Worm (Caenorhabditis elegans): ENCODE data around the gene spp-24.

Gene spp-24

DNA sequence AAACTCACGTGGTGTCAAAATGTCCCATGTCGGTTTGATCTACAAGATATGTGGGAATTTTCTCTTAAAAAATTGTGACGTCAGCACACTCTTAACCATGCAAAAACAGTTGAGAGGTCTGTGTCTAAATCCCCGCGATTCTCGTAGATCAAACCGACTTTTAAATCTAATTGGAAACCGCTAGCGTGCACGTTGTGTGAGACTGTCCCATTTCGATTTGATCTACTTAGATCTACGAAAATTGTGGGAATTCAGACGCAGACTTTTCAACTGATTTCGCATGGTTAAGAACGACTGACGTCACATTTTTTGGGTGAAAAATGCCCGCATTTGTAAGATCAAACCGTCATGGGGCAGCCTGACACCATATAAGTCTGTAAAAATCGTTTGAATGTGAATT is 18.5 kb upstream of the spp-24 start:
- TF ChIP-seq ekl-4 (GFP tag; IDR thresholded peaks at IDR 0.05), result 0 out of 2 replicates have a peak, but pooled peaks have one; percentile 45
- TF ChIP-seq hlh-12 (tag; optimal IDR thresholded peaks at IDR 0.05), result no peak
- TF ChIP-seq F57A8.1 (GFP tag; optimal IDR thresholded peaks at IDR 0.05), result no peak
- no peak for TF ChIP-seq Y79H2A.3 (GFP tag; conservative IDR thresholded peaks at IDR 0.05)
- TF ChIP-seq efl-1 (GFP tag; optimal IDR thresholded peaks at IDR 0.05), result peak; percentile 10
- TF ChIP-seq xnd-1 (tag; optimal IDR thresholded peaks at IDR 0.05), result peak; percentile 17
- peak; percentile 59; the same call in 1 of the 2 replicates for TF ChIP-seq B0336.3 (GFP tag; IDR thresholded peaks at IDR 0.05)
- peak; percentile 55; the same call in 1 of the 2 replicates for TF ChIP-seq pbrm-1 (GFP tag; IDR thresholded peaks at IDR 0.05)
- TF ChIP-seq ceh-91 (GFP tag; IDR thresholded peaks at IDR 0.05), result no peak
- peak; percentile 16 for TF ChIP-seq dpl-1 (GFP tag; optimal IDR thresholded peaks at IDR 0.05)
- TF ChIP-seq madf-6 (GFP tag; IDR thresholded peaks at IDR 0.05), result peak; percentile 66

DNA sequence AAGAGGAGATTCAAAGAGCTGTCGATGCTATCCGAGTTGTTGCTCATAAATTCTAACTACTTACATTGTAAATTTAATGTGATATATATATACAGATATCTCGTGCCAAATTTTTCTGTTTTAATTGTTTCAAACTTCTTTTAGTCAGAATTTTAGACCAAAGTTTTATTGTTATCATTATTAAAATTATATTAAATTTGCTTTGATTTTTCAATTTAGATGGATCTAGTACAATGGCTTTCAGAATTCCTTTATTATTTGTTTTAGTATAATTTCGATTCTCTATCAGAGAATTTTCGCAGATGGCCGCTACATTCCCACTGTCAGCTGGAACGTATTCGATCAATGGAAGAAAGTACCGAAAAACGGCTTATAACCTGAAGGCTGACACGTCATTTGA is 18.0 kb upstream of the spp-24 start, which contains the start of gene ascc-1:
ascc-1 (plus strand) TSS at position 301 of the 400 bp plus-strand sequence.
- TF ChIP-seq aptf-3 (GFP tag; IDR thresholded peaks at IDR 0.05) (no peak), pha-4 (tag; optimal IDR thresholded peaks at IDR 0.05) (no peak), bed-2 (GFP tag; IDR thresholded peaks at IDR 0.05) (no peak), akir-1 (GFP tag; optimal IDR thresholded peaks at IDR 0.05) (no peak), madf-3 (GFP tag; IDR thresholded peaks at IDR 0.05) (no peak), repo-1 (tag; optimal IDR thresholded peaks at IDR 0.05) (no peak), lir-1 (GFP tag; conservative IDR thresholded peaks at IDR 0.05) (no peak), nhr-90 (tag; optimal IDR thresholded peaks at IDR 0.05) (no peak), snpc-1.3 (tag; optimal IDR thresholded peaks at IDR 0.05; ENCODE audit: insufficient read depth) (no peak), lin-35 (GFP tag; optimal IDR thresholded peaks at IDR 0.05) (no peak), dpff-1 (tag; optimal IDR thresholded peaks at IDR 0.05) (no peak), hmg-1.2 (GFP tag; IDR thresholded peaks at IDR 0.05) (no peak), B0019.2 (GFP tag; conservative IDR thresholded peaks at IDR 0.05) (no peak)

DNA sequence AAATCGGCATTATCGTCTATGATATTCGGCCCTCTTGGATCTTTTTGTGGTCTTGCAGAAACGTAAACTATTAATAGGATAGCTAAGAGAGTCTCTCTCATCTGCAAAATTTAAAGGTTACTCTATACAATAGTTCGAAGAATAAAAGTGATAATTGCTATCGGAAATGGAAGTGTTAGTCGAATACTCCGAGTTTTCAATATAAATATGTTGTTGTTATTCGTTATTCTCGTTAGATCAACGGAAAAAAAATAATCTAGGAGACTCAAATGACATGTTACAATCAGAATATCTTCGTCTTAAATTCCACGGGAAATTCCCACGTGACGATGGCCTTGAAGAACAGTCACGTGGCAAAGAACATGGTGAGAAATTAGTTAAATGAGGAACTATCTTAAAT is 15.9 kb upstream of the spp-24 start, which contains the start of gene tre-5:
tre-5 (minus strand) TSS at position 101 of the 400 bp plus-strand sequence.
- no peak for TF ChIP-seq ets-4 (GFP tag; optimal IDR thresholded peaks at IDR 0.05)
- no peak for TF ChIP-seq Y67H2A.10 (GFP tag; conservative IDR thresholded peaks at IDR 0.05)
- no peak for TF ChIP-seq F52B5.7 (tag; optimal IDR thresholded peaks at IDR 0.05)
- no peak for TF ChIP-seq nhr-80 (tag; optimal IDR thresholded peaks at IDR 0.05)
- TF ChIP-seq egl-44 (GFP tag; IDR thresholded peaks at IDR 0.05), result no peak
- no peak for TF ChIP-seq lir-1 (GFP tag; conservative IDR thresholded peaks at IDR 0.05)
- TF ChIP-seq F22D6.2 (tag; optimal IDR thresholded peaks at IDR 0.05), result no peak
- TF ChIP-seq pbrm-1 (GFP tag; IDR thresholded peaks at IDR 0.05), result no peak
- TF ChIP-seq snpc-3.4 (tag; optimal IDR thresholded peaks at IDR 0.05), result no peak
- TF ChIP-seq aptf-3 (GFP tag; IDR thresholded peaks at IDR 0.05), result no peak
- TF ChIP-seq F57A8.1 (GFP tag; optimal IDR thresholded peaks at IDR 0.05), result no peak
- TF ChIP-seq ceh-40 (GFP tag; IDR thresholded peaks at IDR 0.05), result no peak
- no peak for TF ChIP-seq lsl-1 (GFP tag; optimal IDR thresholded peaks at IDR 0.05)
- no peak for TF ChIP-seq nfya-2 (GFP tag; IDR thresholded peaks at IDR 0.05)
- TF ChIP-seq lsy-27 (tag; optimal IDR thresholded peaks at IDR 0.05; ENCODE audit: borderline replicate concordance, insufficient read depth), result no peak
- no peak for TF ChIP-seq nfyb-1 (GFP tag; IDR thresholded peaks at IDR 0.05)
- TF ChIP-seq K12H6.12 (tag; optimal IDR thresholded peaks at IDR 0.05), result no peak

Data from whole organism, young adult.